Fruit fly (Drosophila melanogaster) whole organism, wandering third instar larva: Measurements from ENCODE around the gene rols.
A peak's percentile ranks its signal among the peaks of the same experiment; 100 is the strongest.

ENCODE experiments used
- Abd-B ChIP-seq: fragments of >200 bp; optimal IDR thresholded peaks from 2 replicates; lab custom pipeline; 2017; ENCODE audit warnings: missing biosample characterization, missing genetic modification characterization
- CG32264 ChIP-seq: fragments of 200-800 bp; sonication (Bioruptor generic); optimal IDR thresholded peaks from 2 replicates; lab custom pipeline; 2016; ENCODE audit warnings: missing biosample characterization, missing genetic modification characterization
- CG9705 ChIP-seq: fragments of 200-800 bp; sonication (Bioruptor generic); optimal IDR thresholded peaks from 2 replicates; lab custom pipeline; 2018; ENCODE audit warnings: missing biosample characterization, mild to moderate bottlenecking, missing genetic modification characterization
- CrebA ChIP-seq: fragments of 200-800 bp; sonication (Bioruptor generic); optimal IDR thresholded peaks from 2 replicates; lab custom pipeline; 2016; ENCODE audit warnings: missing biosample characterization, mild to moderate bottlenecking, missing genetic modification characterization, borderline replicate concordance
- Dfd ChIP-seq: fragments of >200 bp; optimal IDR thresholded peaks from 2 replicates; lab custom pipeline; 2017; ENCODE audit warnings: missing biosample characterization, missing genetic modification characterization
- Dif ChIP-seq: fragments of 200-275, 200-300 bp; sonication (Bioruptor generic); optimal IDR thresholded peaks from 2 replicates; lab custom pipeline; 2018; ENCODE audit warnings: missing biosample characterization, missing genetic modification characterization; ENCODE audit not compliant: partially characterized antibody
- GATAd ChIP-seq: sonication (Bioruptor generic); optimal IDR thresholded peaks from 2 replicates; lab custom pipeline; 2016; ENCODE audit warnings: missing biosample characterization, missing genetic modification characterization
- HLH106 ChIP-seq: fragments of 200-800 bp; optimal IDR thresholded peaks from 3 replicates; lab custom pipeline; 2019; ENCODE audit warnings: missing biosample characterization, mild to moderate bottlenecking, missing genetic modification characterization, moderate library complexity
- Hnf4 ChIP-seq: fragments of 200-800 bp; sonication (Bioruptor generic); optimal IDR thresholded peaks from 2 replicates; lab custom pipeline; 2016; ENCODE audit warnings: missing biosample characterization, mild to moderate bottlenecking, missing genetic modification characterization
- Hr83 ChIP-seq: fragments of 200-300 bp; sonication (Bioruptor generic); optimal IDR thresholded peaks from 2 replicates; lab custom pipeline; 2016; ENCODE audit warnings: missing biosample characterization, mild to moderate bottlenecking, missing genetic modification characterization, moderate library complexity; ENCODE audit not compliant: poor library complexity, severe bottlenecking
- Jra ChIP-seq: sonication (Bioruptor generic); optimal IDR thresholded peaks from 2 replicates; lab custom pipeline; 2016; ENCODE audit warnings: missing biosample characterization, missing genetic modification characterization
- Mio ChIP-seq: sonication (Bioruptor generic); optimal IDR thresholded peaks from 2 replicates; lab custom pipeline; 2016; ENCODE audit warnings: missing biosample characterization, missing genetic modification characterization
- Myc ChIP-seq: fragments of >200 bp; optimal IDR thresholded peaks from 2 replicates; lab custom pipeline; 2017
- N ChIP-seq: fragments of >200 bp; optimal IDR thresholded peaks from 2 replicates; lab custom pipeline; 2018; ENCODE audit warnings: missing biosample characterization, missing external identifiers, missing genetic modification characterization
- OdsH ChIP-seq: fragments of 200-800 bp; sonication (Bioruptor generic); optimal IDR thresholded peaks from 2 replicates; lab custom pipeline; 2016; ENCODE audit warnings: missing biosample characterization, mild to moderate bottlenecking, missing genetic modification characterization
- Rel ChIP-seq, 2 experiments: fragments of 200-800 bp; sonication (Bioruptor generic) in 1 of 2; optimal IDR thresholded peaks; 2 replicates in 1 of 2; 3 replicates in 1 of 2; lab custom pipeline; 2016 to 2019; ENCODE audit warnings: mild to moderate bottlenecking in 2 of 2, missing biosample characterization in 2 of 2, missing genetic modification characterization in 2 of 2, moderate library complexity in 1 of 2
- Sp1 ChIP-seq: fragments of 200-800 bp; sonication (Bioruptor generic); optimal IDR thresholded peaks from 3 replicates; lab custom pipeline; 2019; ENCODE audit warnings: missing biosample characterization, mild to moderate bottlenecking, missing genetic modification characterization, moderate library complexity
- Vsx2 ChIP-seq: fragments of 200-300, 225-300 bp; sonication (Bioruptor generic); optimal IDR thresholded peaks from 2 replicates; lab custom pipeline; 2018; ENCODE audit warnings: missing biosample characterization, missing genetic modification characterization; ENCODE audit not compliant: partially characterized antibody
- br ChIP-seq: fragments of 200-800 bp; sonication (Bioruptor generic); optimal IDR thresholded peaks from 2 replicates; lab custom pipeline; 2016; ENCODE audit warnings: missing biosample characterization, missing genetic modification characterization
- brk ChIP-seq: fragments of 200-800 bp; sonication (Bioruptor generic); optimal IDR thresholded peaks from 2 replicates; lab custom pipeline; 2016; ENCODE audit warnings: missing biosample characterization, mild to moderate bottlenecking, missing genetic modification characterization
- dl ChIP-seq, 2 experiments: fragments of 175-275, 200-275 bp in 1 of 2; fragments of 200-275 bp in 1 of 2; sonication (Bioruptor generic); optimal IDR thresholded peaks; lab custom pipeline; 2018; ENCODE audit warnings: mild to moderate bottlenecking in 2 of 2, missing biosample characterization in 2 of 2, missing genetic modification characterization in 2 of 2, moderate library complexity in 2 of 2; ENCODE audit not compliant: partially characterized antibody in 2 of 2, insufficient read depth in 1 of 2
- dmrt93B ChIP-seq: fragments of 200-800 bp; sonication (Bioruptor generic); optimal IDR thresholded peaks from 2 replicates; lab custom pipeline; 2018; ENCODE audit warnings: missing biosample characterization, mild to moderate bottlenecking, missing genetic modification characterization
- dsf ChIP-seq: sonication (Bioruptor generic); optimal IDR thresholded peaks from 2 replicates; lab custom pipeline; 2016; ENCODE audit warnings: missing biosample characterization, missing genetic modification characterization, borderline replicate concordance
- ey ChIP-seq: fragments of 200-800 bp; sonication (Bioruptor generic); optimal IDR thresholded peaks from 2 replicates; lab custom pipeline; 2016; ENCODE audit warnings: missing biosample characterization, missing genetic modification characterization
- foxo ChIP-seq, 2 experiments: fragments of 200-800 bp; sonication (Bioruptor generic); optimal IDR thresholded peaks; 2 replicates in 1 of 2; 3 replicates in 1 of 2; lab custom pipeline; 2016 to 2017; ENCODE audit warnings: missing biosample characterization in 2 of 2, missing genetic modification characterization in 2 of 2
- fru ChIP-seq: fragments of 200-800 bp; sonication (Bioruptor generic); optimal IDR thresholded peaks from 3 replicates; lab custom pipeline; 2016; ENCODE audit warnings: missing biosample characterization, mild to moderate bottlenecking, missing genetic modification characterization
- h ChIP-seq: fragments of 200-800 bp; sonication (Bioruptor generic); optimal IDR thresholded peaks from 3 replicates; lab custom pipeline; 2016; ENCODE audit warnings: missing biosample characterization, mild to moderate bottlenecking, missing genetic modification characterization
- jim ChIP-seq: fragments of 175-275, 200-325 bp; sonication (Bioruptor generic); optimal IDR thresholded peaks from 2 replicates; lab custom pipeline; 2016; ENCODE audit warnings: missing biosample characterization, mild to moderate bottlenecking, missing genetic modification characterization
- lola ChIP-seq: fragments of >200 bp; optimal IDR thresholded peaks from 2 replicates; lab custom pipeline; 2017; ENCODE audit warnings: missing biosample characterization, missing genetic modification characterization
- pan ChIP-seq: fragments of >200 bp; optimal IDR thresholded peaks from 2 replicates; lab custom pipeline; 2017
- psq ChIP-seq: fragments of 200-800 bp; sonication (Bioruptor generic); optimal IDR thresholded peaks from 3 replicates; lab custom pipeline; 2017; ENCODE audit warnings: missing biosample characterization, mild to moderate bottlenecking, missing genetic modification characterization, moderate library complexity
- rgr ChIP-seq: fragments of 200-800 bp; sonication (Bioruptor generic); optimal IDR thresholded peaks from 3 replicates; lab custom pipeline; 2016; ENCODE audit warnings: missing biosample characterization, mild to moderate bottlenecking, missing genetic modification characterization
- sage ChIP-seq: fragments of 200-800 bp; sonication (Bioruptor generic); optimal IDR thresholded peaks from 2 replicates; lab custom pipeline; 2016; ENCODE audit warnings: missing biosample characterization, mild to moderate bottlenecking, missing genetic modification characterization
- sv ChIP-seq: fragments of 200-800 bp; sonication (Bioruptor generic); optimal IDR thresholded peaks from 3 replicates; lab custom pipeline; 2016; ENCODE audit warnings: missing biosample characterization, missing genetic modification characterization
- tai ChIP-seq: sonication (Bioruptor generic); optimal IDR thresholded peaks from 2 replicates; lab custom pipeline; 2016; ENCODE audit warnings: missing biosample characterization, missing genetic modification characterization
- usp ChIP-seq: fragments of >200 bp; optimal IDR thresholded peaks from 2 replicates; lab custom pipeline; 2017; ENCODE audit warnings: missing biosample characterization, missing genetic modification characterization
- woc ChIP-seq: sonication (Bioruptor generic); optimal IDR thresholded peaks from 2 replicates; lab custom pipeline; 2016; ENCODE audit warnings: missing biosample characterization, mild to moderate bottlenecking, missing genetic modification characterization

rols gene

DNA sequence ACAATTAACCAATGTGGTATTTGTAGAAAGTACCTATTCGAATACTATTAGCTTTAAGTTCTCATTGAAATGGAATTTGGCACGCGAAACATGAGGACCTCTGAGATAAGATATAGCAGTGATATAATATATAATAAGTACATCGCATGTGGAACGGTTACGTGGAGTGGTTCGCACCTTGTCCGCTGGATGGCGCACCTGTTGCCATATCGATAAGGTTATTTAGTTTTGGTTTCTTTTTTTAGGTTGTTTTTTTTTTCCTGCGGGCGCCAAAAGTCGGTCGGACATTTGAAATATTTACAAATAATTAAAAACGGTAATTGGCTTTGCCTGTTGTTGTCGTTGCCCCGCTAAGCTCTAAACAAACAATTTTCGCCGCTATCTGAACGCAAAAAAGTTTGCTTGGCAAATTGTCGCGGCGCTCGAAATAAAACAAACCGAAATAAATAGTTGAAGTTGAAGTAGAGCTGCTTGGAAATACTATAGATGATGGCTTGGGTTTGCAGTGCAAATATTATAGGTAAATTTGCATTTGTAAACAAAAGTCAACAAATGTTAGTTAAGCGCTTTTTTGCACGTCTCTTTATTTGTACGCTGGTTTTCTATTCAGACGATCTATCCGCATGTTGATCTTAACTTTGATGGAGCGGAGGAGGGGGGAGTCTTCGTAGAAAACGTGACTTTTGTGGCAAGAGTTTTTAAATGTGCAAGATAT lies 14.9 kb downstream of the rols start:
- no peak for TF ChIP-seq Vsx2
- TF ChIP-seq h = peak; percentile 10
- TF ChIP-seq br (GFP tag; lab: Kevin White, UChicago) = no peak

DNA sequence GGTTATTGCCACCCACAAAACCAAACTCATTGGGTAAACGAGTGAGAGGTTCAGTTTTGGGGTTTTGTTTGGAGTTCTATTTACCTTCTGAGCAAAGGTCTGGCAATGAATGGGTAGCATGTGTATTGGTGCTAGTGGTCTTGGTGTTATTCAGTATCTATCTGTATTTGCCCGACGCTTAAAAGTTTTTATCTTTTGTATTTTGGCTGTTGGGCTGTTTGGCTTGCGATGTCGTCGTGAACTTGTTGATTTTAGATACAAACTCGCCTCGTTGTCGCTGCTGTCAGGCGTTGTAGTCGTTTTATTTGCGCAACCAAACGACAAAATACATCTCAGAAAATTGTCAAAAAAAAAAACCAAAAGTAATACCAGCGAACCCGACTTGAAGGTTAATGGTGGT lies 19.2 kb downstream of the rols start:
- TF ChIP-seq woc (GFP tag; lab: Kevin White, UChicago) (no peak), rgr (GFP tag; lab: Kevin White, UChicago) (peak; percentile 1), Dfd (GFP tag; lab: Kevin White, UChicago) (no peak)

DNA sequence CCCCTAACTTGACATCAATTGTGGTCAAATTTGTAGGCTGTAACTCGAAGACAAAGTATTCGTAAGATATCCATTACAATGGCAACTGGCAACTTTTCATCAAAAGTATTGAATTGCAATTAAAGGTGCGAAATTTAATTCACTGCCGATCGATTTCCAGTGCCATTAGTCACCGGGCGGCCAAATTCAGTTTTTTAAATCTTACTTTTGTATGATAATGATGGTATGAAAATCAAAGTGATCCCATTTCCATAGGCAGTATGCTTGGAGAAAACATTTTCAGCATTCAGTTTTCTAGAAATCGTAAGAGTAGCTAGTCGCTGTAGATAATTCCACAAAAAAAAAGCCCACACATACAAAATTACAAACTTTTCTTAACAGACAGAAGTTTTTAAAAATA lies 20.4 kb downstream of the rols start, which contains the start of gene CG43638:
CG43638 (plus strand) TSS at position 301 of the 400 bp plus-strand sequence.
- TF ChIP-seq sage = no peak
- TF ChIP-seq Sp1 (GFP tag; lab: Kevin White, UChicago) = no peak
- no peak for TF ChIP-seq OdsH (GFP tag; lab: Kevin White, UChicago)

DNA sequence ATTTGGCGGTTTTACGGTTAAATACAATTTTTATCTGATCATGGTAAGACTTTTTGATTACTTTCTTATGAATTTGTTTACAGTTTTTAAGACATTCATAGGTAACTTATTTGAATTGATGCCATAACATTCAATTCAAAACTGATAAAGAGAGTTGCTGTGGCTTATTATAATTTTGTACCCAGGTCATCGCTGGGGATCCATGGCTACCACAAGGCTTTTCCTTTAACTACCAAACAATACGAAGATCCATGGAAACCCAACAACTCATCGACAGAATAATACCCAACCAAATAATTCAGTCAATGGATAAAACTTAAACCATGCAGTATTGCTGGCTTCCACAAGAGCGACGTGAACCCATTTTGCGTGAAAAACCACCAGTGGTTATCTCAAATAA lies 22.6 kb downstream of the rols start, which contains the start of gene CG6793:
CG6793 (plus strand) TSS at position 301 of the 400 bp plus-strand sequence.
- TF ChIP-seq br (GFP tag; lab: Kevin White, UChicago) = no peak
- TF ChIP-seq Dif (GFP tag; lab: Kevin White, UChicago) = no peak
- TF ChIP-seq Abd-B (GFP tag; lab: Kevin White, UChicago) = no peak
- no peak for TF ChIP-seq Myc
- TF ChIP-seq Rel (GFP tag; optimal IDR thresholded peaks at IDR 0.05; lab: Kevin White, UChicago) = no peak
- no peak for TF ChIP-seq Rel (tag; optimal IDR thresholded peaks at IDR 0.05; lab: Kevin White, UChicago)
- TF ChIP-seq N (GFP tag; lab: Kevin White, UChicago) = no peak
- TF ChIP-seq Mio (GFP tag; lab: Kevin White, UChicago) = no peak
- no peak for TF ChIP-seq h
- no peak for TF ChIP-seq CG9705
- no peak for TF ChIP-seq brk (GFP tag; lab: Kevin White, UChicago)
- no peak for TF ChIP-seq dl (GFP tag; optimal IDR thresholded peaks at IDR 0.05; lab: Kevin White, UChicago; ENCODE audit: insufficient read depth in 1 of 2, partially characterized antibody in 2 of 2)
- TF ChIP-seq, all 38 proteins: peak for 0

DNA sequence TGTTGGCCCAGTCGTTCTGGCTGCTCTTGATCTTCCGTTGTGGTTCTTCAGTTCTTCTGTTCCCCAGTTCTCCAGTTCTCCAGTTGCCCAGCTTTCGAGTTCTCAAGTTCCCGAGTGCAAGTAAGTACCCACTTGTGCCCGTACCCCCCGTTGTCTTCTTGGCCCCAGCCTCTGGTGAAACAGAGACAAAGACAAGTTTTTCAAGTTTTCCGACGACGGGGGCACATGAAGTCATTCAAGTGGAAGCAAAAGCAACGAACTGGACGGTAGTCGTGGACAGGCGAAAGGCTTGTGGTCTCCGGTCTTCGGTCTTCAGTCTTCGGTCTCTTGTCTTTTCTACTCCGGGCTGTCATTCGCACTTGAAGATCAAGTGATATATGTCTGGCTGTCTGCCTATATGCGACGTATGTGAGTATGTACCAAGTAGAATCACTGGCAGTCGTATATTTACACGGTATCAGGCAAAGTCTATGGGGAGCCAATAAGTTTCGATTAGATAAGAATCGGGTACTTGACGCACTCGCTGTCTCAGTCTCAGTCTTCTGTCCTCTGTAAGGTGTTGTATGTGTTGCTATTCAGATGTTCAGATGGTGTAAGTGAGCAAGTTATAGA lies 24.2 kb downstream of the rols start:
- TF ChIP-seq Hr83 (GFP tag; lab: Kevin White, UChicago) (peak; percentile 11), dmrt93B (GFP tag; lab: Kevin White, UChicago) (no peak), Hnf4 (GFP tag; lab: Kevin White, UChicago) (no peak), Sp1 (GFP tag; lab: Kevin White, UChicago) (no peak), Mio (GFP tag; lab: Kevin White, UChicago) (no peak), psq (GFP tag; lab: Kevin White, UChicago) (peak; percentile 64), dl (GFP tag; optimal IDR thresholded peaks at IDR 0.05; lab: Kevin White, UChicago; ENCODE audit: insufficient read depth in 1 of 2, partially characterized antibody in 2 of 2) (no peak), usp (no peak), CrebA (GFP tag; lab: Kevin White, UChicago) (no peak), dsf (GFP tag; lab: Kevin White, UChicago) (no peak), sv (GFP tag; lab: Kevin White, UChicago) (no peak), jim (GFP tag; lab: Kevin White, UChicago) (no peak), br (GFP tag; lab: Kevin White, UChicago) (no peak), CG32264 (GFP tag; lab: Kevin White, UChicago) (no peak), Jra (GFP tag; lab: Kevin White, UChicago) (no peak), Dfd (GFP tag; lab: Kevin White, UChicago) (no peak), fru (GFP tag; lab: Kevin White, UChicago) (peak; percentile 24), HLH106 (tag; lab: Kevin White, UChicago) (no peak), Dif (GFP tag; lab: Kevin White, UChicago) (peak; percentile 73), ey (peak; percentile 26), Rel (GFP tag; optimal IDR thresholded peaks at IDR 0.05; lab: Kevin White, UChicago) (no peak), Rel (tag; optimal IDR thresholded peaks at IDR 0.05; lab: Kevin White, UChicago) (no peak), Vsx2 (peak; percentile 77), lola (GFP tag; lab: Kevin White, UChicago) (no peak), pan (lab: Kevin White, UChicago) (no peak), Abd-B (GFP tag; lab: Kevin White, UChicago) (no peak), CG9705 (no peak), foxo (GFP tag; optimal IDR thresholded peaks at IDR 0.05; lab: Kevin White, UChicago) (no peak), OdsH (GFP tag; lab: Kevin White, UChicago) (no peak), brk (GFP tag; lab: Kevin White, UChicago) (no peak), tai (GFP tag; lab: Kevin White, UChicago) (no peak), N (GFP tag; lab: Kevin White, UChicago) (no peak), sage (no peak), GATAd (GFP tag; lab: Kevin White, UChicago) (no peak), h (peak; percentile 5), woc (GFP tag; lab: Kevin White, UChicago) (no peak), Myc (no peak)
